Worm (Caenorhabditis elegans): Measurements from ENCODE around the gene glb-30.

The glb-30 gene

ce11 chrIII:1638345-1638744 lies 30.1 kb downstream of the glb-30 start:
- TF ChIP-seq ceh-36 (tag; optimal IDR thresholded peaks at IDR 0.05) = no peak
- TF ChIP-seq aly-1 (tag; optimal IDR thresholded peaks at IDR 0.05) = no peak
- no peak for TF ChIP-seq F13C5.2 (tag; optimal IDR thresholded peaks at IDR 0.05)
- TF ChIP-seq B0310.2 (tag; optimal IDR thresholded peaks at IDR 0.05) = no peak
- TF ChIP-seq ama-1 (optimal IDR thresholded peaks at IDR 0.05) = no peak
- TF ChIP-seq scrt-1 (GFP tag; IDR thresholded peaks at IDR 0.05) = no peak
- no peak for TF ChIP-seq hmg-4 (GFP tag; optimal IDR thresholded peaks at IDR 0.05)
- no peak for TF ChIP-seq tra-4 (tag; optimal IDR thresholded peaks at IDR 0.05)
- TF ChIP-seq hnd-1 (tag; optimal IDR thresholded peaks at IDR 0.05) = no peak
- TF ChIP-seq ets-7 (tag; optimal IDR thresholded peaks at IDR 0.05) = no peak
- no peak for TF ChIP-seq flt-1 (GFP tag; IDR thresholded peaks at IDR 0.05)
- no peak for TF ChIP-seq pes-1 (GFP tag; IDR thresholded peaks at IDR 0.05)

- TF ChIP-seq tbx-11 (GFP tag; IDR thresholded peaks at IDR 0.05) (no peak), tra-4 (tag; optimal IDR thresholded peaks at IDR 0.05) (no peak)
Measured at ce11 chrIII:1634270-1634669, 34.1 kb downstream of the glb-30 start, which contains the start of gene Y22D7AL.11. TSS of gene Y22D7AL.11 (minus strand) at chrIII:1634370.

- no peak for TF ChIP-seq hnd-1 (tag; optimal IDR thresholded peaks at IDR 0.05)
- TF ChIP-seq ama-1 (optimal IDR thresholded peaks at IDR 0.05) = no peak
Measured at ce11 chrIII:1626524-1626923, 41.9 kb downstream of the glb-30 start, which contains the start of gene Y22D7AL.4. TSS of gene Y22D7AL.4 (plus strand) at chrIII:1626632.

- no peak for TF ChIP-seq tbx-11 (GFP tag; IDR thresholded peaks at IDR 0.05)
- no peak for TF ChIP-seq ama-1 (optimal IDR thresholded peaks at IDR 0.05)
- TF ChIP-seq sea-1 (GFP tag; conservative IDR thresholded peaks at IDR 0.05) = no peak
- TF ChIP-seq flt-1 (GFP tag; IDR thresholded peaks at IDR 0.05) = no peak
- no peak for TF ChIP-seq tra-4 (tag; optimal IDR thresholded peaks at IDR 0.05)
- no peak for TF ChIP-seq pes-1 (GFP tag; IDR thresholded peaks at IDR 0.05)
- TF ChIP-seq hmg-4 (GFP tag; optimal IDR thresholded peaks at IDR 0.05) = no peak
- TF ChIP-seq hmbx-1 (tag; optimal IDR thresholded peaks at IDR 0.05) = no peak
- TF ChIP-seq hnd-1 (tag; optimal IDR thresholded peaks at IDR 0.05) = no peak
- no peak for TF ChIP-seq scrt-1 (GFP tag; IDR thresholded peaks at IDR 0.05)
- TF ChIP-seq B0310.2 (tag; optimal IDR thresholded peaks at IDR 0.05) = no peak
- no peak for TF ChIP-seq ceh-36 (tag; optimal IDR thresholded peaks at IDR 0.05)
- TF ChIP-seq tbx-37 (GFP tag; conservative IDR thresholded peaks at IDR 0.05) = no peak
- no peak for TF ChIP-seq ceh-13 (GFP tag; optimal IDR thresholded peaks at IDR 0.05)
- TF ChIP-seq F13C5.2 (tag; optimal IDR thresholded peaks at IDR 0.05) = no peak
- TF ChIP-seq ets-7 (tag; optimal IDR thresholded peaks at IDR 0.05) = no peak
- TF ChIP-seq aly-1 (tag; optimal IDR thresholded peaks at IDR 0.05) = no peak
Measured at ce11 chrIII:1625660-1626275, 42.7 kb downstream of the glb-30 start.

- no peak for TF ChIP-seq B0310.2 (tag; optimal IDR thresholded peaks at IDR 0.05)
- no peak for TF ChIP-seq sea-1 (GFP tag; conservative IDR thresholded peaks at IDR 0.05)
- TF ChIP-seq tbx-11 (GFP tag; IDR thresholded peaks at IDR 0.05) = no peak
- TF ChIP-seq F13C5.2 (tag; optimal IDR thresholded peaks at IDR 0.05) = no peak
- no peak for TF ChIP-seq pes-1 (GFP tag; IDR thresholded peaks at IDR 0.05)
- TF ChIP-seq hmg-4 (GFP tag; optimal IDR thresholded peaks at IDR 0.05) = no peak
- no peak for TF ChIP-seq hmbx-1 (tag; optimal IDR thresholded peaks at IDR 0.05)
- TF ChIP-seq hnd-1 (tag; optimal IDR thresholded peaks at IDR 0.05) = no peak
- no peak for TF ChIP-seq aly-1 (tag; optimal IDR thresholded peaks at IDR 0.05)
- TF ChIP-seq tra-4 (tag; optimal IDR thresholded peaks at IDR 0.05) = no peak
- no peak for TF ChIP-seq ceh-13 (GFP tag; optimal IDR thresholded peaks at IDR 0.05)
- no peak for TF ChIP-seq ama-1 (optimal IDR thresholded peaks at IDR 0.05)
- TF ChIP-seq ets-7 (tag; optimal IDR thresholded peaks at IDR 0.05) = no peak
Measured at ce11 chrIII:1622329-1622728, 46.1 kb downstream of the glb-30 start.

ce11 chrIII:1621330-1621729 lies 47.1 kb downstream of the glb-30 start:
- TF ChIP-seq tbx-11 (GFP tag; IDR thresholded peaks at IDR 0.05) = no peak

- no peak for TF ChIP-seq tbx-37 (GFP tag; conservative IDR thresholded peaks at IDR 0.05)
Measured at ce11 chrIII:1619890-1620289, 48.5 kb downstream of the glb-30 start.

ce11 chrIII:1619442-1619841 lies 49.0 kb downstream of the glb-30 start, which contains the start of gene hsp-60:
TSS of gene hsp-60 (plus strand) at chrIII:1619742.
- TF ChIP-seq scrt-1 (GFP tag; IDR thresholded peaks at IDR 0.05) = no peak
- no peak for TF ChIP-seq pes-1 (GFP tag; IDR thresholded peaks at IDR 0.05)
- TF ChIP-seq F13C5.2 (tag; optimal IDR thresholded peaks at IDR 0.05) = no peak
- no peak for TF ChIP-seq aly-1 (tag; optimal IDR thresholded peaks at IDR 0.05)
- no peak for TF ChIP-seq B0310.2 (tag; optimal IDR thresholded peaks at IDR 0.05)

ce11 chrIII:1618915-1619314 lies 49.5 kb downstream of the glb-30 start, which contains the start of gene Y22D7AL.10:
TSS of gene Y22D7AL.10 (minus strand) at chrIII:1618929.
- TF ChIP-seq ceh-13 (GFP tag; optimal IDR thresholded peaks at IDR 0.05) (peak; percentile 68), hmg-4 (GFP tag; optimal IDR thresholded peaks at IDR 0.05) (peak; percentile 87), flt-1 (GFP tag; IDR thresholded peaks at IDR 0.05) (peak; percentile 67), tbx-37 (GFP tag; conservative IDR thresholded peaks at IDR 0.05) (peak; percentile 25; the same call in 1 of the 2 replicates), aly-1 (tag; optimal IDR thresholded peaks at IDR 0.05) (peak; percentile 41), ceh-36 (tag; optimal IDR thresholded peaks at IDR 0.05) (peak; percentile 75), hnd-1 (tag; optimal IDR thresholded peaks at IDR 0.05) (peak; percentile 58), tbx-11 (GFP tag; IDR thresholded peaks at IDR 0.05) (peak; percentile 72), F13C5.2 (tag; optimal IDR thresholded peaks at IDR 0.05) (peak; percentile 92), scrt-1 (GFP tag; IDR thresholded peaks at IDR 0.05) (peak; percentile 77), ama-1 (optimal IDR thresholded peaks at IDR 0.05) (no peak), sea-1 (GFP tag; conservative IDR thresholded peaks at IDR 0.05) (peak; percentile 82), hmbx-1 (tag; optimal IDR thresholded peaks at IDR 0.05) (peak; percentile 17), ets-7 (tag; optimal IDR thresholded peaks at IDR 0.05) (peak; percentile 68), B0310.2 (tag; optimal IDR thresholded peaks at IDR 0.05) (peak; percentile 44), tra-4 (tag; optimal IDR thresholded peaks at IDR 0.05) (peak; percentile 57), pes-1 (GFP tag; IDR thresholded peaks at IDR 0.05) (peak; percentile 83)
